Worm (Caenorhabditis elegans) whole organism, young adult: Measurements from ENCODE around the gene T21D12.11.

Source experiments
- F55B11.4 ChIP-seq: sonication (generic microtip); optimal IDR thresholded peaks from 2 replicates; lab custom pipeline; 2016; ENCODE audit warnings: missing compliant biosample characterization, missing genetic modification characterization, borderline replicate concordance; ENCODE audit not compliant: insufficient read depth
- akir-1 ChIP-seq: fragments of 200-800 bp; sonication (Bioruptor generic); optimal IDR thresholded peaks from 2 replicates; lab custom pipeline; 2018; ENCODE audit warnings: mild to moderate bottlenecking, missing genetic modification characterization, moderate library complexity, missing compliant biosample characterization
- ceh-40 ChIP-seq: fragments of 200-800 bp; sonication (Bioruptor generic); IDR thresholded peaks from 2 replicates; pipeline ENCODE4 v1.3.6; 2022; ENCODE audit warnings: missing genetic modification characterization, missing compliant biosample characterization
- ceh-58 ChIP-seq: fragments of 200-800 bp; sonication (Bioruptor generic); IDR thresholded peaks from 2 replicates; pipeline ENCODE4 v1.3.6; 2022; ENCODE audit warnings: missing genetic modification characterization, missing compliant biosample characterization
- ceh-91 ChIP-seq: fragments of 200-800 bp; sonication (Bioruptor generic); IDR thresholded peaks from 2 replicates; pipeline ENCODE4 v1.3.6; 2022; ENCODE audit warnings: missing genetic modification reagents, missing genetic modification characterization, missing compliant biosample characterization
- die-1 ChIP-seq: sonication (generic microtip); optimal IDR thresholded peaks from 2 replicates; lab custom pipeline; 2016; ENCODE audit warnings: missing genotype, mild to moderate bottlenecking, missing genetic modification characterization, missing compliant biosample characterization
- mel-28 ChIP-seq: sonication (generic microtip); optimal IDR thresholded peaks from 2 replicates; lab custom pipeline; 2016; ENCODE audit warnings: borderline replicate concordance, mild to moderate bottlenecking, missing genetic modification characterization, missing compliant biosample characterization
- unc-62 ChIP-seq: fragments of 150-350 bp; optimal IDR thresholded peaks from 2 replicates; lab custom pipeline; 2014; ENCODE audit warnings: missing biosample characterization, missing genetic modification reagents, missing genetic modification characterization

DNA sequence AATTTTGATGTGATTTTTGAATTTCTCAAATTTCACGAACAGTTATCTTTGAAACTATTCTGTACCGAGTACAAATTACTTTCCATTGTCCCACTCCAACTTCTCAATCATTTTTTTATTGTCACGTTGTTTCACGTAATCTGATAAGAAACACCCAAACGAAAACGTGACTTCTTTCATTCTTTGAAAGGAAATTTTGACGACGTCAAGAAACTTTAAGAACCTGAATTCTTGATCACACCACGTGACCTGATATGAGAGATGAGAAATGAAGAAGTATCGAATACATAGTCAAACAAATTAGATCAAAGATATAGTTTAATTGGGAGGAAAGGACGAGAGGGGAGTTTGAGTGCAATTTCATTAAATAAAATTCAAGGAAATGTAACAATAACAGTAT lies 40.3 kb downstream of the T21D12.11 start:
- TF ChIP-seq die-1 = no peak
- no peak for TF ChIP-seq ceh-91 (GFP tag; lab: Robert Waterston, UW)
- TF ChIP-seq akir-1 (GFP tag; lab: Kevin White, UChicago) = no peak
- TF ChIP-seq ceh-58 (GFP tag; lab: Robert Waterston, UW) = no peak
- TF ChIP-seq F55B11.4 = no peak
- no peak for TF ChIP-seq mel-28 (tag; lab: Kevin White, UChicago)
- TF ChIP-seq ceh-40 (GFP tag; lab: Robert Waterston, UW) = no peak
- no peak for TF ChIP-seq unc-62 (GFP tag; lab: Kevin White, UChicago)
